Worm (Caenorhabditis elegans): Measurements from ENCODE around the gene gop-3.

Gene gop-3

DNA sequence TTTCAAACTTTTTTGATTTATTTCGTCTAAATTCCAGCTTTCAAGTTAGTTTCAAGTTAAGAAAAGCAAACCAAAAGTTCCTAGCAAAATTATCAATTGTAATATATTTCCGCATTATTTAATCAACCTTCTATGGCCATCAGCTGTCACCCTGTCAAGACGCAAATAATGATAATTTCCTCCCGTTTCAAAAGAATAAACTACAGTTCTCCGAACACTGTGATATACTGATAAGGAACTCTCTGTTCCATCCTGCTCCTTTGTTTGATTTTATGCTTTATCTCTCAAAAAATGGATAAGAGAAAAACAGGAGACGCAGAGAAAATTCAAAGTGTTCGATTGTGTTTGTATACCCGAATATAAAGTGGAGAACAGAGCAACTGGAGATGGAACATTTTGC is 30.8 kb downstream of the gop-3 start:
- TF ChIP-seq elt-3 (tag; optimal IDR thresholded peaks at IDR 0.05) (no peak), elt-2 (tag; optimal IDR thresholded peaks at IDR 0.05) (peak; percentile 89), pqm-1 (tag; optimal IDR thresholded peaks at IDR 0.05) (peak; percentile 77)

DNA sequence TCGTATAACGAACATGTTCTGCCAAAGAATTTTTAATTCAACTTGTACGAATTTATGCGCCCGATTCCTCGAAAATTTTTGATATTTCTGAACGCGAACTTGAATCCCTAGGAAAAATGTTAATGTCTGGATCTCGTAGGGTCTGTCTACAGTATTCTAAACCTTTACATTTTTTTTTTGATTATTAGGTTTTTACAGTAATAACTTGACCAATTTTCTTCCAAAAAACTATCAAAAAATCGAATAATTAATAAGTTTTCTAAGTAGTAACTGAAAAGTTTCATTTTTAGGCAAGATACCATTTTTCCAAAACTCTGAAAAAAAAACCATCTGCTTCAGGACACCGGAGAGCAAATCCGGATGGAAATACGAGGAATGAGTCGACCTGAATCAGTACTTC is 33.8 kb downstream of the gop-3 start:
- TF ChIP-seq mml-1 (tag; optimal IDR thresholded peaks at IDR 0.05): no peak
- no peak for TF ChIP-seq ztf-4 (tag; optimal IDR thresholded peaks at IDR 0.05)
- no peak for TF ChIP-seq nhr-43 (tag; optimal IDR thresholded peaks at IDR 0.05; ENCODE audit: poor library complexity, severe bottlenecking)
- TF ChIP-seq lin-15B (tag; optimal IDR thresholded peaks at IDR 0.05): no peak
- no peak for TF ChIP-seq skn-1 (tag; optimal IDR thresholded peaks at IDR 0.05)
- TF ChIP-seq aly-2 (tag; optimal IDR thresholded peaks at IDR 0.05): no peak
- no peak for TF ChIP-seq nhr-76 (tag; optimal IDR thresholded peaks at IDR 0.05)
- no peak for TF ChIP-seq fkh-2 (tag; optimal IDR thresholded peaks at IDR 0.05)
- no peak for TF ChIP-seq nfya-1 (tag; optimal IDR thresholded peaks at IDR 0.05; ENCODE audit: insufficient read depth)
- no peak for TF ChIP-seq daf-12 (tag; optimal IDR thresholded peaks at IDR 0.05)
- no peak for TF ChIP-seq nhr-28 (tag; optimal IDR thresholded peaks at IDR 0.05)
- TF ChIP-seq R02D3.7 (tag; optimal IDR thresholded peaks at IDR 0.05): no peak
- TF ChIP-seq nhr-23 (tag; optimal IDR thresholded peaks at IDR 0.05): no peak
- no peak for TF ChIP-seq unc-62 (GFP tag; optimal IDR thresholded peaks at IDR 0.05)
- TF ChIP-seq nhr-25 (tag; optimal IDR thresholded peaks at IDR 0.05): no peak
- TF ChIP-seq pqm-1 (tag; optimal IDR thresholded peaks at IDR 0.05): no peak

DNA sequence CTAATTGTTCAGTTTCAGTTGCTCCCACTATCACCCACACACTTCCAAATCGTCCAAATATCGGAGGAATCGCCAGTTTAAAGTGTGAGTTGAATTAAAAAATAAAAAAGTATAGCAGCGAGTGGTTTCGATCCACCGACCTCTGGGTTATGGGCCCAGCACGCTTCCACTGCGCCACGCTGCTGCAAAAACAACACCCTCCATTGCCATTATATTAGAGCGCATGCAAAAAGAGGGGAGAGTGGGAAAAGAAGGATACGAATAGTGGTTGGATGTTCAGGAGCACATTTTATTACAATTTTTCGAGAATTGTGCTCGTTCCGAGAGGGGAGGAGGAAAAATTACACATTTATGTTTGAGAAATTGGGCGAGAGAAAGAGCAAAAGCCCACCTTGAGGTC is 34.4 kb downstream of the gop-3 start:
- TF ChIP-seq ZK546.5 (tag; optimal IDR thresholded peaks at IDR 0.05) (no peak), jun-1 (tag; optimal IDR thresholded peaks at IDR 0.05) (no peak), elt-3 (tag; optimal IDR thresholded peaks at IDR 0.05) (no peak), lin-39 (tag; optimal IDR thresholded peaks at IDR 0.05) (peak; percentile 46), ztf-4 (tag; optimal IDR thresholded peaks at IDR 0.05) (no peak), nfya-1 (tag; optimal IDR thresholded peaks at IDR 0.05; ENCODE audit: insufficient read depth) (peak; percentile 53), zag-1 (tag; optimal IDR thresholded peaks at IDR 0.05) (no peak), pqm-1 (tag; optimal IDR thresholded peaks at IDR 0.05) (peak; percentile 9), nhr-76 (tag; optimal IDR thresholded peaks at IDR 0.05) (no peak), nhr-11 (tag; optimal IDR thresholded peaks at IDR 0.05) (no peak), hmg-11 (tag; optimal IDR thresholded peaks at IDR 0.05) (peak; percentile 33), nhr-67 (tag; optimal IDR thresholded peaks at IDR 0.05) (no peak), egl-5 (tag; optimal IDR thresholded peaks at IDR 0.05) (peak; percentile 6), ztf-11 (tag; optimal IDR thresholded peaks at IDR 0.05) (no peak), ceh-9 (tag; optimal IDR thresholded peaks at IDR 0.05) (no peak), elt-1 (tag; optimal IDR thresholded peaks at IDR 0.05) (no peak), mdl-1 (tag; optimal IDR thresholded peaks at IDR 0.05) (no peak), tbx-2 (tag; optimal IDR thresholded peaks at IDR 0.05) (peak; percentile 40), unc-62 (GFP tag; optimal IDR thresholded peaks at IDR 0.05) (no peak), nhr-237 (tag; optimal IDR thresholded peaks at IDR 0.05) (no peak), fos-1 (tag; optimal IDR thresholded peaks at IDR 0.05) (no peak), eor-1 (tag; optimal IDR thresholded peaks at IDR 0.05) (no peak), elt-2 (tag; optimal IDR thresholded peaks at IDR 0.05) (peak; percentile 36), lsy-12 (tag; optimal IDR thresholded peaks at IDR 0.05) (peak; percentile 61), nhr-23 (tag; optimal IDR thresholded peaks at IDR 0.05) (no peak), lin-15B (tag; optimal IDR thresholded peaks at IDR 0.05) (peak; percentile 26), pha-4 (tag; optimal IDR thresholded peaks at IDR 0.05) (peak; percentile 47), sea-2 (GFP tag; optimal IDR thresholded peaks at IDR 0.05) (no peak), daf-12 (tag; optimal IDR thresholded peaks at IDR 0.05) (no peak), snpc-4 (tag; optimal IDR thresholded peaks at IDR 0.05) (no peak), nhr-25 (tag; optimal IDR thresholded peaks at IDR 0.05) (no peak), ceh-82 (tag; optimal IDR thresholded peaks at IDR 0.05) (no peak), unc-39 (tag; optimal IDR thresholded peaks at IDR 0.05) (no peak), skn-1 (tag; optimal IDR thresholded peaks at IDR 0.05) (no peak), nhr-12 (tag; optimal IDR thresholded peaks at IDR 0.05) (no peak), nhr-43 (tag; optimal IDR thresholded peaks at IDR 0.05; ENCODE audit: poor library complexity, severe bottlenecking) (peak; percentile 14), mml-1 (tag; optimal IDR thresholded peaks at IDR 0.05) (no peak), ama-1 (optimal IDR thresholded peaks at IDR 0.05) (peak; percentile 25), aly-2 (tag; optimal IDR thresholded peaks at IDR 0.05) (no peak)

Data from whole organism, L3 larva.